Worm (Caenorhabditis elegans): Measurements from ENCODE around the gene F11E6.6.

DNA sequence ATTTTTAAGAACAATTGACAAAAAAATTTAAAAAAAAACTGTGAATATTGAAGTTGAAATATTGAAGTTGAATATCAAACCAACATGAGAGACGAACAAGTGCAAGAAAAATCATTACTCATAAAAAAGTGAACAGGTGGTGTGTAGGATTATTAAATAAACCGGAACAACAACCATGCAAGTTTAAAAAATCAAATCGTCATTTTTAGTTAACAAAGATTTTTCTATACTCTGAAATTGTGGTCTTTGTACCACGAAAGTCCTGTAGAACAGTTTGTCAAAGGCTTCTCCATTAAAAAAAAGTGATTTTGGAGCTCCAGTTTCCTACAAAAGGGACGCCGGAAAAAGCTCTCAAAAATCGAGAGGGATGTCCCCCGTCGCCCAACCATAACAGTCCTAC lies 25.8 kb downstream of the F11E6.6 start, which contains the start of gene C06A12.19:
- no peak for TF ChIP-seq nhr-2 (tag; optimal IDR thresholded peaks at IDR 0.05)
- TF ChIP-seq snpc-4 (tag; optimal IDR thresholded peaks at IDR 0.05): no peak
- no peak for TF ChIP-seq nhr-28 (tag; optimal IDR thresholded peaks at IDR 0.05)
- no peak for TF ChIP-seq nhr-237 (tag; optimal IDR thresholded peaks at IDR 0.05)
- no peak for TF ChIP-seq hlh-1 (tag; optimal IDR thresholded peaks at IDR 0.05)
- TF ChIP-seq mep-1 (tag; optimal IDR thresholded peaks at IDR 0.05): no peak
- TF ChIP-seq unc-62 (GFP tag; optimal IDR thresholded peaks at IDR 0.05): no peak
- no peak for TF ChIP-seq unc-39 (tag; optimal IDR thresholded peaks at IDR 0.05)
- TF ChIP-seq tbx-8 (GFP tag; optimal IDR thresholded peaks at IDR 0.05): no peak
- no peak for TF ChIP-seq sem-2 (GFP tag; optimal IDR thresholded peaks at IDR 0.05)
- TF ChIP-seq elt-3 (tag; optimal IDR thresholded peaks at IDR 0.05): no peak
- TF ChIP-seq zip-8 (tag; optimal IDR thresholded peaks at IDR 0.05): no peak
